Fruit fly (Drosophila melanogaster): ENCODE data around the gene CG6026.

The CG6026 gene

DNA sequence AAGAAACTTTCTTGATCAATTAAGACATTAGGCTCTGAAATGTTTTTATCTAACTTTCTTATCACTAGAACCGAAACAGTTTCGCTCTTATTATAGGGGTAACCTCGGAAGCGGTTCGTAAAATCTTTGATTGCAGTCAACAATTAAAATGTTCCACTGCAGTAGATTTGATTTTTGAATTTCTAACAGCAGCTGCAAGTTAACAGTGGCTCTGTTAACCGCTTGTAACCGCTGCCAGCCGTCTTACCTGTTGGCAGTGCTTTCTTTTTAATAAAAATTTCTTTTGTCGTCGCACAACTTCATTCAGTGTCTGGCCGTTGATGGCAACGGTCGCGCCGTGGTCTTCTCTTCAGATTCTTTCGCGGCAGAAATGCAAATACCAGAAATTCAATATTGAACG is at the start of gene CG6026:
Gene CG6026, plus strand, starts transcription at position 301 of the 400 bp plus-strand sequence.
- TF ChIP-seq CG17801 (GFP tag; optimal IDR thresholded peaks at IDR 0.05; ENCODE audit: partially characterized antibody): no peak

DNA sequence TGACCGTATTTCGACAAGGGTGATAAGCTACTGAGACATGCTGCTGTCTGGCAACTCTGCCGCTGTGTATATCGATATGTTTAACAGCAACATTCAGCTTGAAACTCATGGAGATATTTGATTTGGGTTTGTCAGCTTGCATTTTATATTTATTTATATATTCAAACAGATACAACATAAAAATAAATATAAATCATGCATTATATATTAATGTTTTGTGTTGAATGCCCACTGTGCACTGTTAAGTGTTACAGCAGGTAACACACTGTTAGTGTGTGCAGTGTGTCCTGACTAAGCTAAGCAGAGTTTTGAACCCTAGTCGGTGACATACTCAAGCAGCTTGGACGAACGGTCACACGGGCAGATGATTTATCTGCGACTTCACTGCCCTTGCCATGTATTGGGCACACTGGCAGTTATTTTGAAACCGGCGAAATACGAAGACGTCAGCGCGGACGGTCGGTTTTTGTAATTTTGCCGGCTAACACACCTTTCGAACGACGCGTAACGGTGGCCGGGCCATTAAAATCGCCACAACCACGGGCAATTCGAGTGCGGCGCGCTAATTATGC is 49.6 kb upstream of the CG6026 start, which contains the start of the genes snRNP-U1-C and gukh:
Gene snRNP-U1-C, minus strand, starts transcription at position 37 of the 572 bp plus-strand sequence.
Gene gukh, plus strand, starts transcription at position 412 of the 572 bp plus-strand sequence.
- peak; percentile 83 for TF ChIP-seq CG17801 (GFP tag; optimal IDR thresholded peaks at IDR 0.05; ENCODE audit: partially characterized antibody)

DNA sequence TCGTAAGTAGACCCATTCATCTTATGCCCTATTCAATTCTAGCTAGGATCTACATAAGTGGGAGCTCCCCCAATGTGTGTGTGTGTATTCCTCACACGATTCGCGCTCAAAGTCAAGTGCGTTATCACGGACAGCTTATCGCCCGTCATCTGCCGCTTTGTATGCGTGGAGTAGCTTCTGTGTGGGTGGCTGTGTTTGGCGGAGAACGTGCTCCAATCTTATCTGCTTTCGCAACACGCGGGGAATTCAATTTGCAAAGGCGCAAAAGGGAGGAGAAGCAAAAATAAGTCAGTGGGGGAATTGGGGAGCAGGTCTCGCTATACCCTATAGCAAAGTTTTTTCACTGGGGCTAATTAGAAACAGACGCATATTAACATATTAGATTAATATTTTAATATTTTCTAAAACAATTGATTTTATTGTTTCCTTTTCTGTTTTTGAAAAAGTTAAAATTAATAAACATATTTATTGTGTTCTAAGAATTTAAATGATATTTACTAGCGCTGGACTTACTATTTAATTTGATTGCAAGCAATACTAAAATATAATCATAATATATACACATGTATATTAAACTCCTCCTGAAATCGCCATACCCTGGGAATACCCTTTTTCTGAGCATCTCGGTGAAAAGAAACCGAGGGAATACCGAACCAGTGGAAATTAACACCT is 48.1 kb upstream of the CG6026 start:
- TF ChIP-seq CG17801 (GFP tag; optimal IDR thresholded peaks at IDR 0.05; ENCODE audit: partially characterized antibody): peak; percentile 81

DNA sequence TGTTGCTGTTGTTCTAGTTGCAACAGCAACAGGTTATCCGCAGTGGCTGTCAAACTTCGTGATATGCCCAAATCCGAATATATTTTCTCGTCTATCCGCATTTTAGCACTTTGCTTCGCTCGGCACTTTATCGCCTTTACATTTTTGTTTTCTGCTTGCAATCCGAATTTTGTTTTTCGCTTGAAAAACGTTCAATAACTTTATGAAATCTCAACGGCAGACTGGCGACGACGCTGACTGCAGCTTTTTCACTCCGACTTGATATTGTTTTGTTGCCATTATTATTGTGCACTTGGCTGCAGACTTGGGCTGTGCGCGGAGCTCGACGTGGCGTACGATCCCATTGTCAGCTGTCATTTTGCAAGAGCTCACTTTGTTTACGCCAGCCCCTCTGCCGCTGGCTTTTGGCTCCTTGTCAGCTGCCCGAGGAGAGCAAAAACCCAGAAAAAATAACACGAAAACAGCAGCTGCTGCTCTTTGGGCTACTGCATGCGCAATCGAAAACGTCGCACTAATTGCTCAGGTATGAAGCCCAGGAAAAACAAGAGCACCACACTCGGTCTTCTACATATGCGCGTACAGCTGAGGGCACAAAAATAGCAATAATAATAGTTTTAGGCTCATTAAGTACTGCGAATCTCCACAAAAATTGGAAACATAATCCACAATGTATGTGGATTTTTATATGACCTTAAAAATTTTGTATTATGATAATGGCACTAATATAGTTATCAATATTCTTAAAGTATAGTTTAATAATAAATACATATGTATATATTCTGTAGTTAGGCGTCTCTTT is 47.0 kb upstream of the CG6026 start:
- no peak for TF ChIP-seq CG17801 (GFP tag; optimal IDR thresholded peaks at IDR 0.05; ENCODE audit: partially characterized antibody)

DNA sequence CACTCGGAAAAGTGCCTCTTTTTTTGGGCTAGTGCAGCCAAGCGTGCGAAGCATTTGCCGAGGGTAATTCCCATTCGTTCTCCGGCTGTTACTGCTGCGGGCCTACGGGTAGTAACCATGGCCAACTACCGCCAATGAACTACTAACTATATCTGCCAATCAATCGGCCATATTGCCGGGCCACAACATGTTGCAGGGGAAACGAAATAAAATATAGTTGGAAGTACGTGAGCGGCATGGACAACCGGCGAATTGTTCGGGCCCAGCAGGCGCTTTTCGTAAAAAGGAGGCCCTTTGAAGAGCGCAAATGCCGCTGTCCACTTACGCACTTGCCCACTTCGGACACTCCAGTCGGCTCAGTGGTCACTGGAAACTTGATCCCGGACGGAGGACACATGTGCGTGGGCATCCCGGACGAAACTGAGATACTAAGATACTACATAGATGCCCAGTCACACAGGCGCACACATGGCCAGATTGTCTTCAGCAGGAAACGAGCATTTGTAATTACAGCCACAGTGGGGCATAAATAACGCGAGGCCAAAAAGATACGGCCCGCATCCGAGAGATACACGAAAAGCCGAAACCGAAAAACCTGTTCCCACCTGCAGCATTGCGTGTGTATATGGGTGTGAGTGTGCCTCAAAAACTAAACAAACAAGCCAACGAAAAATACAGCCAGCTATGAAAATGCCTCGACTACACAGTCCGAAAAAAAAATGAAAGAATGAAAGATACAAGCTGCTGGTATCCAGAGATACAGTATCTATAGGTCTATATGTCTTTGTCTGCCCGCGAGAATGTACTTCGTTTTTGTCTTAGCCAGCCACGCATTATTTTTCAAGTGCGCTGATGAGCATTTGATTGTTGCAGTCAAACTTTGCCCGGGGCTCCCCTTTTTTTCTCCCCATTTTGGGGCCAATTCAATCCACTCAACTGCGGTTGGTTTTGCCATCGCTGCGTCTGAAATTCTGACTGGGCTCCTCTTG is 45.6 kb upstream of the CG6026 start:
- no peak for TF ChIP-seq CG17801 (GFP tag; optimal IDR thresholded peaks at IDR 0.05; ENCODE audit: partially characterized antibody)

DNA sequence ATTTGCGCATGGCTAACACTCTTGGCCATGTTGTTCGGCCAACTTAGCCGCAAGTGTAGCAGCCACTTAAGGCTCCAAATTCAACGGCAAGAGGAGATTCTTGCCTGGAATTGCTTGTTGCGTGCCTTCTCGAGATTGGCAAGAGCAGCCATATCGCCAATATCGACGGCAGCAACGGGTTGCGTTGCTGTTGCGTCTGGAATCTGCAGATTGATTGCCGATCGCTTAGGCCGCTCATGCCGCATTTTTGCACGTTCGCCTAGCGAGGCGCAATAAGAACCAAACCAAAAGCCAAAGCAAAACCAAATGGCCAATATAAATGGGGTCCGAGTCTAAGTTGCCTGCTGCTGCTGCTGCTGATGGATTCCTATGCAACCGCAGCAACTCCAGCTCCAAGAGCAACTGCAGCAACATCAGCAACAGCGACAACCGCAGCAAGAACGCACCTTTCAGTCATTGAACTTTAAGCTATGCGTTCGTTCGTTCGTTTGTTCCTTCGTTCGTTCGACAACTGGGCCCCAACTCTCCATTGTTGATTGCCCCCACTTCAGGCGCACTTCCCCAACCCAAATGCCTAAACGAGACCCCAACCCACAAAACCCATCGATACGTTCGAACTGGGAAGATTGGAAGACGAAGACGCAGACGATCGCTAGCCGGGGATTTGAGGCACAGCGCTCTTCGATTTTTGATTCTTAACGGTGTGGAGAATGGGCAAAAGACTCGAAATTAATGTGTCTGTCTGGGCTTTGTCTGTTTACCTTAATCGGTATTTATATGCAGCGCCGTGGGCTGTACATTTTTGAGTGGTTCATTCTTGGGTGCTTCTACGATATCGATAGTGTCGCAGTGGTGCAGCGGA is 44.1 kb upstream of the CG6026 start:
- TF ChIP-seq CG17801 (GFP tag; optimal IDR thresholded peaks at IDR 0.05; ENCODE audit: partially characterized antibody): no peak

DNA sequence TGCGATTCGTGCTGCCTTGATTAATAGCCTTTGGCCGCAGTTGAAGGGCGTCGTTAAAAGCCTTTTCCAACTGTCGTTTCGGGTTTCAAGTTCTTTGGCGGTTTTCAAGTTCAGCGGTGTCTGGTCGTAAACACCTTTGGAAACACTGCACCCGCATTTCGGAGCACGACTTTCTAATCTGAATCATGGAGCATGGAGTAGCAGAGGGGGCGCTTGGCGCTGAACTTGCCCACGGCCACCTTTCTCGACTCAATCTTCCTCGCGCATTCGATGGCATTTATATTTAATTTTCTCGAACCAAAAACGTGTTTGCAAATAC is 43.6 kb upstream of the CG6026 start:
- no peak for TF ChIP-seq CG17801 (GFP tag; optimal IDR thresholded peaks at IDR 0.05; ENCODE audit: partially characterized antibody)

DNA sequence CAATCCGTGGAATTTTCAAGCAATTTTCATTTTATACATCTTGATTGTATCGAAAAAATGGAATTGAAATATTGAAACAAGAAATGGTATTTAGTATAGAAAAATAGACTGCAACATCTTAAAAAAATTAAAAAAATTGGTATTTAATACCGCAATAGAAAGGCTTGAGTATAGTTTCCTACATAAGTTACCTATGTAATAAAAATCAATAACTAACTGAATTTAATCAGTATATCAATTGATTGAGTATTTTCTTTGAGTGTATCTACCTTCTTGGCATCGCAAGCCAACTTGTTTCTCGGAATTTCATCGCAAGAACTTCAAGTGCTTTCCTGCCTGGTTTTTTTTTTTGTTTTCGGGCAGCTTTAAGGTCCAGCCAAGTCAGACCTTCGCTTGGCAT is 42.8 kb upstream of the CG6026 start:
- TF ChIP-seq CG17801 (GFP tag; optimal IDR thresholded peaks at IDR 0.05; ENCODE audit: partially characterized antibody): no peak

DNA sequence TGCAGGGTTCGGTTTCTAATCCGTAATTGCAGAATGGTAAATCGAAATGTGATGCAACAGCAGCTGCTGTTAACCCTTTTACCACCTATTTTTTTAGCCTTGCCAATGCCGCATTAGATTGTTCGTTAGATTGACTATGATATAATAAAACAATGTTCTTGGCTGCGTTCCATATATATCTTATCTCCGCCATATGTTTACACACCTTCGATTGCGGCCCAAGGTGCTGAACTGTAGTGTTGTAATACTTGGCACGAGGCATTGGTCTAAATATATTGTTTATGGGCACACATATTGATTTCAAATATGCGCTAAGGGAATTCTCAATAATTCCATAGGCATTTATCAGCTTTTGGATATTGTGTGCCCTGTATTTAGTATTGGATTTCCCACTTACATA is 41.6 kb upstream of the CG6026 start:
- TF ChIP-seq CG17801 (GFP tag; optimal IDR thresholded peaks at IDR 0.05; ENCODE audit: partially characterized antibody): no peak

DNA sequence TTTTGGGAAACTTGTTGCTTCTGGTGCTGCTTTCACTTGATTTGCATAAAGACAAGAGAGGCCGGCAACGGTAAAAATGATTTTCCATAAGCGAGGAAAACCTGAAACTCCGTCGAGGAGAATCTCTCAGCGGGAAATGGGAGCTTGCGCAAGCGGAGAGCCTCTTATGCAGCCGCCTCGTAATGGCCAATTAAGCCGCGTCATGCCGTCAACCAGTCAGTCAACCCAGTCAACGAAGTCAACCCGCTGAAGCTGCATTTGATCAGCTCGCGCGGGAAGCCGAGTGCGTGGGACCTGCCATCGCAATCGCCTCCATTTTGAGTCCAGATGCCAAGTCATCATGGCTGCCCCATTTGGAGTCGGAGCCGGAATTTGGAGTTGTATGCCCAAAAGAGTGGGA is 40.2 kb upstream of the CG6026 start:
- TF ChIP-seq CG17801 (GFP tag; optimal IDR thresholded peaks at IDR 0.05; ENCODE audit: partially characterized antibody): no peak

DNA sequence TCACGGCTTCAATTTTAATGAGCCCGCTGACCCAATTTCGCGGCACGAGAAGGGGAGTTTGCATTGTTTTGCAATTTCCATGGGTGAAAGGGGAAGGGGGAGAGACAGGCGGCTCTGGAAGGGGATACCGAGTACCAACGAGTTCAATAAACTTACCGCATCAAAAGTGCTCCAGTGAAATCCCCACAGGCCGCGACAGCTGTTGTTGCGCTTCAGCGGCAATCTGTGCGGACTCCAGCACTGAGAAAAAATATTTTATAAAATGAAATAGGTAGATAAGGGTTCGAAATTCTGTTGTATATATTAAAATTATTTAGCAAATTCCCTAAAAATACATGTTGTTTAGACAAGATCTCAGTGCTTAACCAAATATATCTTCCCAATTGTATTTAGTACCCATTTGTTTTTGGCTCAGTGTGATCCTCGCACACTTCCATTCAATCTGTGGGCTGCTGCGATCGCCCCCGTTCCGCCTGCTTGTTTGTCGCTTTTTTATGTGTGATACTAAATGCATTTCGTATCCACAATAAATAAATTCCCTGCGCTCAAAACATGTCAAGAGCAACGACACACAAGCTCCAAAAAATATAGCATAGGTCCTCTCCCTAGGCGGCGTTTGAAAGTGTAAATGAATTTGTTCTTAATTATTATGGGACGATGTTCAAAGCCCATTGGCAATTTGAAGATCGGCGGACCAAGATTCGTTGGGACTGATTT is 37.6 kb upstream of the CG6026 start:
- no peak for TF ChIP-seq CG17801 (GFP tag; optimal IDR thresholded peaks at IDR 0.05; ENCODE audit: partially characterized antibody)

DNA sequence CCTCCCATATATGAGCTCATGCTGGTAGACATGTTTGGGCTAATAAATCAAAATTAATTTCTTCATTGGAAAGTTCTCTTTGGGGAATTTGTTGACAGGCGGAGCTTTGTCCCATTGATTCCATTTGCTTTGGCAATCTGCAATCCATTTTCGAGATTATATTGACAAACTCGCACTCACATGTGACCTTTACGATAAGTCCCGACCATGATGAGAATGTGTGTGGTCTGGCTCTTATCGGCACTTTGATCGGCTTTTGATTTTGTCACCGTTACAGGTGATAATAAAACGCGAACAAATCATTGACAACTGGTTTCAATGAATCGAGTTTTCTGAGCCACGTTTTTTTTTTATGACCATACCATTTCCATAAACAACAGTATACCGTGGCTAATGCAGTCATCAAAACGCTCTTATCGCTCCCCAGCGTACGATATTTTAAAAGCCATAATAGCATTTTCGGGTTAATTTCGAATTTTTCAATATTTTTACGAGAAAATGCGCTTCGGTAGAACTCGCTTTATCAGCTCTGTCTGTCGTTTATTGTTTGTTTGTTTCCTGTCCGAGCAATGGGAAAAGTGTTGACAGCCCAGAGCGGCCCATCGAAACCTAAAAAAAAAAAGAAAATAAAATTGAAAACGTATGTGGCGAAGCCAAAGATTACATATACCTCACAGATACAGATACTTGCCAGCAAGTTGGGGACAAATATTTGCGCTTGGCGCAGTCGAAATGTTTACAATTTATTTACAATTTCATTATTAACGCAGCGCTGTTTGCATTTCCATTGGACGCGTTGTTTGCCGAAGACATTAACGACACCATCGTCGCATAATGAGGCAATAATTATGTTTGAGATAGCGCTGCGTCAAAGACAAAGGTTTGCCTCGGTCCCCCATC is 35.7 kb upstream of the CG6026 start:
- no peak for TF ChIP-seq CG17801 (GFP tag; optimal IDR thresholded peaks at IDR 0.05; ENCODE audit: partially characterized antibody)

Measured in ovary, adult (tissue).